Fruit fly (Drosophila melanogaster) whole organism: ENCODE results near the gene amx.

Source experiments
- CG8478 ChIP-seq: fragments of >200 bp; optimal IDR thresholded peaks from 2 replicates; lab custom pipeline; 2018; ENCODE audit warnings: inconsistent platforms
- Dll ChIP-seq: fragments of >200 bp; optimal IDR thresholded peaks from 2 replicates; lab custom pipeline; 2017
- EcR ChIP-seq, 2 experiments: fragments of >200 bp; optimal IDR thresholded peaks; 2 replicates each; lab custom pipeline; 2017; ENCODE audit warnings: missing biosample characterization in 2 of 2, missing genetic modification characterization in 2 of 2, missing genetic modification reagents in 2 of 2
- pan ChIP-seq: fragments of >200 bp; optimal IDR thresholded peaks from 2 replicates; lab custom pipeline; 2017
- psq ChIP-seq: fragments of >200 bp; optimal IDR thresholded peaks from 2 replicates; lab custom pipeline; 2017
- usp ChIP-seq: fragments of >200 bp; optimal IDR thresholded peaks from 2 replicates; lab custom pipeline; 2017; ENCODE audit warnings: missing biosample characterization, missing genetic modification characterization, mixed read lengths

- TF ChIP-seq pan (no peak), psq (lab: Kevin White, UChicago) (no peak), Dll (lab: Kevin White, UChicago) (no peak), CG8478 (lab: Kevin White, UChicago) (no peak), EcR (GFP tag; optimal IDR thresholded peaks at IDR 0.05; lab: Kevin White, UChicago) (no peak), usp (GFP tag; lab: Kevin White, UChicago) (no peak)
Measured at dm6 chrX:9210787-9211186, 36.3 kb downstream of the amx start, which contains the start of gene SmydA-9.
